Fruit fly (Drosophila melanogaster): Measurements from ENCODE around the gene CG18088.

CG18088 gene

DNA sequence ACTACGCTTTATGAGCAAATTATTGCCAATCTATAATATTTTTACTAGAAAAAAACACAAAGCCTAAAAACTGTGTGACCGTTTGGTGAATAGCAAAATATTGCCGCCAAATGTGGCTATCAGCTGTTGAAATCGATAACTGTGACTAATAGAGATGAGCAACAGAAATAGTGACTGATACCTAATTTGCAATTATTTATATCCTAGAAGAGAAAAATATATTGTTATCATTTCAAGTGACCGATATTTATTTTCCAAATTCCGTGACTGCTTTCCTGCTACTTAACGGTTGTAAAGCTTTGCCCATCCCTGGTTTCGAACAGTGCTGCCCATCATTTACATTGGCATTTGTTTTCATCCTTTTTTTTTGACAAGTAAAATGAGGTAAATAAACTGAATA lies 29.9 kb downstream of the CG18088 start, which contains the start of the genes alien and CG18661 (continued):
- TF ChIP-seq CG3065 (GFP tag; optimal IDR thresholded peaks at IDR 0.05) (no peak), Sry-δ (GFP tag; optimal IDR thresholded peaks at IDR 0.05) (peak; percentile 88), cas (GFP tag; IDR thresholded peaks at IDR 0.05) (peak; percentile 96), Awh (GFP tag; IDR thresholded peaks at IDR 0.05) (peak; percentile 69), CG15011 (GFP tag; optimal IDR thresholded peaks at IDR 0.05) (peak; percentile 9), ase (GFP tag; IDR thresholded peaks at IDR 0.05) (peak; percentile 88), CG1792 (GFP tag; optimal IDR thresholded peaks at IDR 0.05) (peak; percentile 57), stc (GFP tag; IDR thresholded peaks at IDR 0.05) (peak; percentile 60), schlank (tag; optimal IDR thresholded peaks at IDR 0.05) (peak; percentile 66), sug (tag; optimal IDR thresholded peaks at IDR 0.05) (peak; percentile 88), NK7.1 (GFP tag; optimal IDR thresholded peaks at IDR 0.05) (peak; percentile 46), esg (GFP tag; conservative IDR thresholded peaks at IDR 0.05) (peak; percentile 98), CG6654 (GFP tag; optimal IDR thresholded peaks at IDR 0.05) (no peak), unc-4 (GFP tag; IDR thresholded peaks at IDR 0.05; ENCODE audit: partially characterized antibody) (peak; percentile 57), HLH4C (GFP tag; IDR thresholded peaks at IDR 0.05; ENCODE audit: partially characterized antibody) (peak; percentile 34; the same call in 1 of the 3 replicates), Xbp1 (GFP tag; optimal IDR thresholded peaks at IDR 0.05) (peak; percentile 98), Spps (tag; optimal IDR thresholded peaks at IDR 0.05) (no peak), sr (GFP tag; IDR thresholded peaks at IDR 0.05) (peak; percentile 73; the same call in 1 of the 3 replicates), lola (GFP tag; optimal IDR thresholded peaks at IDR 0.05) (peak in 1 of 3 experiments; percentile 87), CG10543 (GFP tag; optimal IDR thresholded peaks at IDR 0.05) (peak; percentile 33), bbx (GFP tag; IDR thresholded peaks at IDR 0.05; ENCODE audit: partially characterized antibody) (peak; percentile 23; the same call in 1 of the 2 replicates), CG6854 (GFP tag; optimal IDR thresholded peaks at IDR 0.05) (no peak), Hr3 (GFP tag; optimal IDR thresholded peaks at IDR 0.05) (peak; percentile 64), Deaf1 (tag; optimal IDR thresholded peaks at IDR 0.05) (peak; percentile 14), croc (GFP tag; conservative IDR thresholded peaks at IDR 0.05) (peak; percentile 91), amos (GFP tag; IDR thresholded peaks at IDR 0.05; ENCODE audit: partially characterized antibody) (peak; percentile 62), sisA (GFP tag; IDR thresholded peaks at IDR 0.05) (peak; percentile 99), ato (GFP tag; IDR thresholded peaks at IDR 0.05; ENCODE audit: partially characterized antibody) (peak; percentile 36; the same call in 1 of the 2 replicates), C15 (GFP tag; IDR thresholded peaks at IDR 0.05) (peak; percentile 86; the same call in 2 of the 3 replicates), salm (tag; optimal IDR thresholded peaks at IDR 0.05) (peak; percentile 21), ken (GFP tag; IDR thresholded peaks at IDR 0.05) (peak; percentile 91), pita (GFP tag; optimal IDR thresholded peaks at IDR 0.05) (no peak), CG34422 (GFP tag; IDR thresholded peaks at IDR 0.05) (peak; percentile 93; the same call in 2 of the 3 replicates), Side (GFP tag; optimal IDR thresholded peaks at IDR 0.05) (peak; percentile 89), tio (GFP tag; optimal IDR thresholded peaks at IDR 0.05) (peak; percentile 36), NFAT (GFP tag; IDR thresholded peaks at IDR 0.05) (peak; percentile 92), Ets65A (GFP tag) (peak; percentile 98), ash1 (GFP tag; optimal IDR thresholded peaks at IDR 0.05) (no peak), psq (GFP tag; optimal IDR thresholded peaks at IDR 0.05) (peak; percentile 74), Mrtf (GFP tag; IDR thresholded peaks at IDR 0.05) (peak; percentile 81), gcm2 (GFP tag; optimal IDR thresholded peaks at IDR 0.05) (peak; percentile 86), CG12299 (tag; optimal IDR thresholded peaks at IDR 0.05) (peak; percentile 65), stwl (tag; optimal IDR thresholded peaks at IDR 0.05) (peak; percentile 98), CG10959 (GFP tag; IDR thresholded peaks at IDR 0.05) (peak; percentile 88), CG4820 (GFP tag; optimal IDR thresholded peaks at IDR 0.05) (peak; percentile 58), zfh2 (GFP tag; optimal IDR thresholded peaks at IDR 0.05) (peak; percentile 94), CG13775 (GFP tag; optimal IDR thresholded peaks at IDR 0.05) (peak; percentile 71), tll (GFP tag; optimal IDR thresholded peaks at IDR 0.05) (peak in 1 of 2 experiments; percentile 17), Usf (GFP tag; optimal IDR thresholded peaks at IDR 0.05) (peak; percentile 68), tgo (GFP tag; IDR thresholded peaks at IDR 0.05) (peak; percentile 87)

All from whole organism, embryonic.